Worm (Caenorhabditis elegans) whole organism, L1 larva: ENCODE results near the gene fkh-6.

ENCODE experiments used
- C04F5.9 ChIP-seq: sonication (generic microtip); optimal IDR thresholded peaks from 2 replicates; lab custom pipeline; 2016; ENCODE audit warnings: missing genetic modification characterization, missing compliant biosample characterization
- egl-27 ChIP-seq, 2 experiments: fragments of 150-350 bp in 1 of 2; sonication (generic microtip); optimal IDR thresholded peaks; 3 replicates each; lab custom pipeline; 2017 to 2018; ENCODE audit warnings: missing biosample characterization in 2 of 2, missing genetic modification characterization in 2 of 2, missing genetic modification reagents in 2 of 2
- fkh-10 ChIP-seq: sonication (generic microtip); optimal IDR thresholded peaks from 2 replicates; lab custom pipeline; 2017; ENCODE audit warnings: missing biosample characterization, missing genetic modification reagents, missing genetic modification characterization
- jun-1 ChIP-seq: fragments of 150-350 bp; optimal IDR thresholded peaks from 2 replicates; lab custom pipeline; 2014; ENCODE audit warnings: missing biosample characterization, missing genetic modification reagents, missing genetic modification characterization
- lsy-2 ChIP-seq, 2 experiments: fragments of 150-350 bp; optimal IDR thresholded peaks; 2 replicates each; lab custom pipeline; 2014; ENCODE audit warnings: missing biosample characterization in 2 of 2, missing genetic modification characterization in 2 of 2
- nhr-19 ChIP-seq: fragments of 200-800 bp; sonication (Bioruptor generic); conservative IDR thresholded peaks from 2 replicates; pipeline ENCODE4 v1.3.6; 2022; ENCODE audit warnings: missing genetic modification characterization, missing compliant biosample characterization
- nhr-77 ChIP-seq: fragments of 150-350 bp; optimal IDR thresholded peaks from 2 replicates; lab custom pipeline; 2014; ENCODE audit warnings: missing biosample characterization, missing genetic modification characterization
- nhr-90 ChIP-seq: sonication (generic microtip); optimal IDR thresholded peaks from 2 replicates; lab custom pipeline; 2016; ENCODE audit warnings: mild to moderate bottlenecking, missing genetic modification characterization, missing compliant biosample characterization; ENCODE audit not compliant: poor library complexity
- swsn-7 ChIP-seq: sonication (generic microtip); optimal IDR thresholded peaks from 2 replicates; lab custom pipeline; 2016; ENCODE audit warnings: missing genetic modification characterization, missing compliant biosample characterization
- ztf-11 ChIP-seq, 2 experiments: sonication (generic microtip); optimal IDR thresholded peaks; 2 replicates each; lab custom pipeline; 2016 to 2017; ENCODE audit warnings: missing genetic modification characterization in 2 of 2, missing biosample characterization in 1 of 2, missing compliant biosample characterization in 1 of 2
- ztf-4 ChIP-seq: fragments of 150-350 bp; optimal IDR thresholded peaks from 2 replicates; lab custom pipeline; 2014; ENCODE audit warnings: missing biosample characterization, missing genetic modification characterization

- TF ChIP-seq fkh-10 (GFP tag; lab: Kevin White, UChicago) (no peak), lsy-2 (tag; optimal IDR thresholded peaks at IDR 0.05; lab: Kevin White, UChicago) (no peak), swsn-7 (tag; lab: Kevin White, UChicago) (no peak), C04F5.9 (no peak), ztf-11 (tag; optimal IDR thresholded peaks at IDR 0.05; lab: Kevin White, UChicago) (no peak), nhr-19 (no peak), ztf-4 (no peak), jun-1 (tag; lab: Kevin White, UChicago) (no peak), egl-27 (tag; optimal IDR thresholded peaks at IDR 0.05; lab: Kevin White, UChicago) (no peak), nhr-90 (no peak), nhr-77 (no peak)
Observed at ce11 chrII:4428121-4428520, 44.9 kb upstream of the fkh-6 start.
